Worm (Caenorhabditis elegans): ENCODE measurements around the gene C24B9.3.

The C24B9.3 gene

DNA sequence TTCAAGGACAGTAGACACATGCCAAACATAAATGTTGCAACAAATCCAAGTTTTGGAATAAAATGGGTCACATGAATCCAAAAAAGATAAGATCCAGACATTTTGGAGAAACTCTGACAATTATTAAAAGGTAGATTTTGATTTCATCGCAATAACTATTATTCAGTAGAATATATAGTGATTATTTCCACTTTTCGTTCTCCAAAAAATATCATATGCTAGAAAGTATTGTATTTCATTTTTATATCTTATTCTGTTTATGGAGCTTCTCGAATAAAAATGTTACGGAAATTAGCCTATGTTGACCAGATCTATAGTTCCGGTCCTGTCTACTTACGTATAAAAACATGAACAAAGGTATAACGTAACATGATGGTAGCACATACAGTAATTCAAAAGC lies 15.7 kb upstream of the C24B9.3 start, which contains the start of gene str-13:
Gene str-13, minus strand, starts transcription at position 101 of the 400 bp plus-strand sequence.
- no peak for TF ChIP-seq W03F9.2 (tag; optimal IDR thresholded peaks at IDR 0.05)
- no peak for TF ChIP-seq dao-5 (tag; optimal IDR thresholded peaks at IDR 0.05)
- TF ChIP-seq him-1 (tag; optimal IDR thresholded peaks at IDR 0.05) = no peak

ce11 chrV:2725225-2725624 lies 13.8 kb upstream of the C24B9.3 start, which contains the start of gene srg-59:
srg-59 (minus strand) TSS chrV:2725325.
- no peak for TF ChIP-seq him-1 (tag; optimal IDR thresholded peaks at IDR 0.05)
- TF ChIP-seq W03F9.2 (tag; optimal IDR thresholded peaks at IDR 0.05) = no peak

ce11 chrV:2722555-2722954 lies 11.2 kb upstream of the C24B9.3 start, which contains the start of gene srg-60:
srg-60 (minus strand) TSS chrV:2722655.
- no peak for TF ChIP-seq him-1 (tag; optimal IDR thresholded peaks at IDR 0.05)
- no peak for TF ChIP-seq W03F9.2 (tag; optimal IDR thresholded peaks at IDR 0.05)
- no peak for TF ChIP-seq dao-5 (tag; optimal IDR thresholded peaks at IDR 0.05)

- TF ChIP-seq dao-5 (tag; optimal IDR thresholded peaks at IDR 0.05) (no peak), W03F9.2 (tag; optimal IDR thresholded peaks at IDR 0.05) (no peak), him-1 (tag; optimal IDR thresholded peaks at IDR 0.05) (no peak)
These were observed 9.4 kb upstream of the C24B9.3 start, which contains the start of gene srt-27 for ce11 chrV:2720763-2721162. srt-27 (minus strand) TSS chrV:2720863.

- TF ChIP-seq him-1 (tag; optimal IDR thresholded peaks at IDR 0.05) = no peak
- no peak for TF ChIP-seq dao-5 (tag; optimal IDR thresholded peaks at IDR 0.05)
- no peak for TF ChIP-seq W03F9.2 (tag; optimal IDR thresholded peaks at IDR 0.05)
These were observed 7.3 kb upstream of the C24B9.3 start, which contains the start of gene srt-29 for ce11 chrV:2718688-2719185. srt-29 (minus strand) TSS chrV:2719135.

- TF ChIP-seq him-1 (tag; optimal IDR thresholded peaks at IDR 0.05) (no peak), dao-5 (tag; optimal IDR thresholded peaks at IDR 0.05) (no peak), W03F9.2 (tag; optimal IDR thresholded peaks at IDR 0.05) (no peak)
These were observed 5.5 kb upstream of the C24B9.3 start for ce11 chrV:2716933-2717332.

ce11 chrV:2713532-2713931 lies 2.1 kb upstream of the C24B9.3 start, which contains the start of gene srt-28:
srt-28 (minus strand) TSS chrV:2713632.
- TF ChIP-seq W03F9.2 (tag; optimal IDR thresholded peaks at IDR 0.05) = no peak
- no peak for TF ChIP-seq him-1 (tag; optimal IDR thresholded peaks at IDR 0.05)
- TF ChIP-seq dao-5 (tag; optimal IDR thresholded peaks at IDR 0.05) = no peak

DNA sequence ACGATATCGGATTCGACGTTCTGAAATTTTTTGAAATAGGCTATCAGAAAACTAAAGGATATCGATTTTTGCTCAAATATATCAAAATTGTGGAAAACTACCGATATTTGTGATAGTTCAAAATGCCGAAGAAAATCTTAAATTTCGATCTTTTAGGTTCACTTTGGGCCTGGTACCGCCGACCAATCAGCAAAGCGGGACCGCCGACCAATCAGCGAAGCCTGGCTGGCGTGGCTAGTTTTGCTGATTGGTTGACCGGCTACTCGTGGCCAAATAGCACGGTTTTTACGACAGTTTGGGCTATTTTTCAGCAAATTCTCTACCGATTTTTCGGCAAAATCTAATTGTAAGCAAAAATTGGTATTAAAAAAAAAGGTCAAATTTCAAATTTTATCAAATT lies 1.2 kb downstream of the C24B9.3 start:
- no peak for TF ChIP-seq dao-5 (tag; optimal IDR thresholded peaks at IDR 0.05)
- no peak for TF ChIP-seq him-1 (tag; optimal IDR thresholded peaks at IDR 0.05)
- no peak for TF ChIP-seq W03F9.2 (tag; optimal IDR thresholded peaks at IDR 0.05)

DNA sequence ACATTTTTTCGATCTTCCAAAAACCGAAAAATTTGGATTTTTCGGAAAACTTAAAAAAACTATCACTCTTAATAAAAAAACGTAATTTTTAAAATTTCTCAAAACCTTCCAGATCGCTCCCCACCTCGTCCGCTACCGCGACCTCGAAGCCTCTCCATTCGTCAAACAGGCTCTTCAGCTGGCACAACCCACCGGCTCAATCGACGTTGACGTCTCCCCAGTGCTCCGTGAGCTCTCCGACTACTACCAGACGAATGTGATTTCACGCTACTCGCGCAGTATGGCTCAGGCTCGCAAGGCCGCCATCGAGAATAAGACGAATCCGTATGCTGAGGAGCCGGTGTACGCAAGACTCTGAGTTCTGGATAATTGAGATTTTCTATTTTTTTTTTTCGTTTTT lies 5.0 kb downstream of the C24B9.3 start:
- no peak for TF ChIP-seq him-1 (tag; optimal IDR thresholded peaks at IDR 0.05)
- TF ChIP-seq W03F9.2 (tag; optimal IDR thresholded peaks at IDR 0.05) = no peak
- no peak for TF ChIP-seq dao-5 (tag; optimal IDR thresholded peaks at IDR 0.05)

- TF ChIP-seq him-1 (tag; optimal IDR thresholded peaks at IDR 0.05) (no peak), W03F9.2 (tag; optimal IDR thresholded peaks at IDR 0.05) (no peak), dao-5 (tag; optimal IDR thresholded peaks at IDR 0.05) (no peak)
These were observed 8.1 kb downstream of the C24B9.3 start for ce11 chrV:2703299-2703698.

- TF ChIP-seq him-1 (tag; optimal IDR thresholded peaks at IDR 0.05) (no peak), W03F9.2 (tag; optimal IDR thresholded peaks at IDR 0.05) (no peak), dao-5 (tag; optimal IDR thresholded peaks at IDR 0.05) (no peak)
These were observed 8.5 kb downstream of the C24B9.3 start for ce11 chrV:2702883-2703282.

ce11 chrV:2698826-2699225 lies 12.6 kb downstream of the C24B9.3 start, which contains the start of gene nuo-5:
nuo-5 (plus strand) TSS chrV:2698972.
- TF ChIP-seq him-1 (tag; optimal IDR thresholded peaks at IDR 0.05) = no peak
- TF ChIP-seq W03F9.2 (tag; optimal IDR thresholded peaks at IDR 0.05) = no peak
- TF ChIP-seq dao-5 (tag; optimal IDR thresholded peaks at IDR 0.05) = no peak

- TF ChIP-seq dao-5 (tag; optimal IDR thresholded peaks at IDR 0.05) (no peak), him-1 (tag; optimal IDR thresholded peaks at IDR 0.05) (no peak), W03F9.2 (tag; optimal IDR thresholded peaks at IDR 0.05) (no peak)
These were observed 13.7 kb downstream of the C24B9.3 start for ce11 chrV:2697693-2698092.

ce11 chrV:2695935-2696334 lies 15.5 kb downstream of the C24B9.3 start, which contains the start of gene Y45G12B.3:
Y45G12B.3 (minus strand) TSS chrV:2696254.
- TF ChIP-seq dao-5 (tag; optimal IDR thresholded peaks at IDR 0.05) (no peak), W03F9.2 (tag; optimal IDR thresholded peaks at IDR 0.05) (no peak), him-1 (tag; optimal IDR thresholded peaks at IDR 0.05) (no peak)

- TF ChIP-seq W03F9.2 (tag; optimal IDR thresholded peaks at IDR 0.05) (peak; percentile 43), him-1 (tag; optimal IDR thresholded peaks at IDR 0.05) (no peak)
These were observed 17.0 kb downstream of the C24B9.3 start, which contains the start of gene Y45G12B.2 for ce11 chrV:2694389-2694788. Y45G12B.2 (plus strand) TSS chrV:2694771.
